Fruit fly (Drosophila melanogaster) whole organism, wandering third instar larva: ENCODE results near the gene CG2126.
A peak's percentile ranks its signal among the peaks of the same experiment; 100 is the strongest.

Experiments used
- Mio ChIP-seq: sonication (Bioruptor generic); optimal IDR thresholded peaks from 2 replicates; lab custom pipeline; 2016; ENCODE audit warnings: missing biosample characterization, missing genetic modification characterization
- OdsH ChIP-seq: fragments of 200-800 bp; sonication (Bioruptor generic); optimal IDR thresholded peaks from 2 replicates; lab custom pipeline; 2016; ENCODE audit warnings: missing biosample characterization, mild to moderate bottlenecking, missing genetic modification characterization
- usp ChIP-seq: fragments of >200 bp; optimal IDR thresholded peaks from 2 replicates; lab custom pipeline; 2017; ENCODE audit warnings: missing biosample characterization, missing genetic modification characterization

- TF ChIP-seq OdsH (peak; percentile 58), Mio (GFP tag; lab: Kevin White, UChicago) (no peak), usp (GFP tag; lab: Kevin White, UChicago) (no peak)
Observed at dm6 chr3R:31776583-31777362, at the start of gene CG2126, which contains the start of gene faf.
